Worm (Caenorhabditis elegans) whole organism, mixed stage, embryonic: ENCODE results near the gene cdr-3.

Source experiments
- bed-3 ChIP-seq: fragments of 200-800 bp; sonication (Bioruptor generic); optimal IDR thresholded peaks from 3 replicates; lab custom pipeline; 2018; ENCODE audit warnings: mild to moderate bottlenecking, missing genetic modification characterization, moderate library complexity, missing compliant biosample characterization
- blmp-1 ChIP-seq: fragments of 150-350 bp; optimal IDR thresholded peaks from 2 replicates; lab custom pipeline; 2014; ENCODE audit warnings: missing biosample characterization, missing genetic modification characterization
- ceh-39 ChIP-seq: fragments of 150-350 bp; optimal IDR thresholded peaks from 2 replicates; lab custom pipeline; 2014; ENCODE audit warnings: missing biosample characterization, missing genetic modification characterization
- ceh-43 ChIP-seq: fragments of 200-800 bp; sonication (Bioruptor generic); optimal IDR thresholded peaks from 2 replicates; lab custom pipeline; 2018; ENCODE audit warnings: mild to moderate bottlenecking, missing genetic modification characterization, moderate library complexity, missing compliant biosample characterization
- ceh-83 ChIP-seq: fragments of 200-800 bp; sonication (Bioruptor generic); optimal IDR thresholded peaks from 2 replicates; lab custom pipeline; 2018; ENCODE audit warnings: mild to moderate bottlenecking, missing genetic modification characterization, missing compliant biosample characterization
- ces-1 ChIP-seq: fragments of 150-350 bp; optimal IDR thresholded peaks from 2 replicates; lab custom pipeline; 2014; ENCODE audit warnings: missing biosample characterization, missing genetic modification reagents, missing genetic modification characterization
- drap-1 ChIP-seq: fragments of 200-800 bp; sonication (Bioruptor generic); optimal IDR thresholded peaks from 3 replicates; lab custom pipeline; 2018; ENCODE audit warnings: mild to moderate bottlenecking, missing genetic modification characterization, missing compliant biosample characterization
- elt-1 ChIP-seq: sonication (generic microtip); optimal IDR thresholded peaks from 2 replicates; lab custom pipeline; 2017; ENCODE audit warnings: missing genetic modification characterization, mild to moderate bottlenecking, missing compliant biosample characterization, antibody characterized with exemption, moderate library complexity, borderline replicate concordance; ENCODE audit not compliant: insufficient read depth
- elt-3 ChIP-seq: fragments of 150-350 bp; optimal IDR thresholded peaks from 2 replicates; lab custom pipeline; 2014; ENCODE audit warnings: missing biosample characterization, missing genetic modification characterization
- flh-1 ChIP-seq: fragments of 200-800 bp; sonication (Bioruptor generic); optimal IDR thresholded peaks from 2 replicates; lab custom pipeline; 2018; ENCODE audit warnings: mild to moderate bottlenecking, missing genetic modification characterization, moderate library complexity, missing compliant biosample characterization
- ham-2 ChIP-seq: fragments of 200-800 bp; sonication (Bioruptor generic); optimal IDR thresholded peaks from 2 replicates; lab custom pipeline; 2018; ENCODE audit warnings: mild to moderate bottlenecking, missing genetic modification characterization, missing compliant biosample characterization
- lin-13 ChIP-seq: fragments of 150-350 bp; optimal IDR thresholded peaks from 2 replicates; lab custom pipeline; 2014; ENCODE audit warnings: missing biosample characterization, missing genetic modification characterization
- lin-32 ChIP-seq: fragments of 200-800 bp; sonication (Bioruptor generic); optimal IDR thresholded peaks from 2 replicates; lab custom pipeline; 2018; ENCODE audit warnings: mild to moderate bottlenecking, missing genetic modification characterization, missing compliant biosample characterization
- lsy-2 ChIP-seq: fragments of 150-350 bp; optimal IDR thresholded peaks from 2 replicates; lab custom pipeline; 2014; ENCODE audit warnings: missing biosample characterization, missing genetic modification characterization
- mab-5 ChIP-seq: fragments of 150-350 bp; optimal IDR thresholded peaks from 2 replicates; lab custom pipeline; 2014; ENCODE audit warnings: missing biosample characterization, missing genetic modification characterization
- mep-1 ChIP-seq: fragments of 150-350 bp; optimal IDR thresholded peaks from 2 replicates; lab custom pipeline; 2017; ENCODE audit warnings: missing biosample characterization, missing genetic modification reagents, missing genetic modification characterization, inconsistent platforms
- mls-2 ChIP-seq: sonication (generic microtip); optimal IDR thresholded peaks from 2 replicates; lab custom pipeline; 2016; ENCODE audit warnings: mild to moderate bottlenecking, missing genetic modification characterization, moderate library complexity, missing compliant biosample characterization
- nhr-12 ChIP-seq: fragments of 150-350 bp; optimal IDR thresholded peaks from 2 replicates; lab custom pipeline; 2014; ENCODE audit warnings: missing biosample characterization, missing genetic modification characterization
- nhr-2 ChIP-seq: fragments of 150-350 bp; optimal IDR thresholded peaks from 2 replicates; lab custom pipeline; 2014; ENCODE audit warnings: missing biosample characterization, missing genetic modification characterization
- nhr-237 ChIP-seq: fragments of 150-350 bp; optimal IDR thresholded peaks from 2 replicates; lab custom pipeline; 2014; ENCODE audit warnings: missing biosample characterization, missing genetic modification characterization
- nhr-28 ChIP-seq: fragments of 150-350 bp; optimal IDR thresholded peaks from 2 replicates; lab custom pipeline; 2014; ENCODE audit warnings: missing biosample characterization, missing genetic modification characterization
- nhr-76 ChIP-seq: sonication (generic microtip); optimal IDR thresholded peaks from 2 replicates; lab custom pipeline; 2017; ENCODE audit warnings: missing biosample characterization, missing genetic modification characterization
- pha-4 ChIP-seq: fragments of 150-350 bp; optimal IDR thresholded peaks from 2 replicates; lab custom pipeline; 2018; ENCODE audit warnings: missing biosample characterization, missing genetic modification reagents, missing genetic modification characterization
- snpc-4 ChIP-seq: fragments of 150-350 bp; optimal IDR thresholded peaks from 2 replicates; lab custom pipeline; 2014; ENCODE audit warnings: missing biosample characterization, missing genetic modification characterization
- sptf-1 ChIP-seq: sonication (generic microtip); optimal IDR thresholded peaks from 2 replicates; lab custom pipeline; 2017; ENCODE audit warnings: mild to moderate bottlenecking, missing genetic modification characterization, moderate library complexity, missing compliant biosample characterization
- tbx-8 ChIP-seq: fragments of 200-800 bp; sonication (Bioruptor generic); optimal IDR thresholded peaks from 2 replicates; lab custom pipeline; 2018; ENCODE audit warnings: mild to moderate bottlenecking, missing genetic modification characterization, moderate library complexity, missing compliant biosample characterization
- unc-39 ChIP-seq: fragments of 150-350 bp; optimal IDR thresholded peaks from 2 replicates; lab custom pipeline; 2014; ENCODE audit warnings: missing biosample characterization, missing genetic modification characterization
- unc-62 ChIP-seq: fragments of 150-350 bp; optimal IDR thresholded peaks from 2 replicates; lab custom pipeline; 2014; ENCODE audit warnings: missing biosample characterization, missing genetic modification reagents, missing genetic modification characterization
- zip-8 ChIP-seq: fragments of 150-350 bp; optimal IDR thresholded peaks from 2 replicates; lab custom pipeline; 2014; ENCODE audit warnings: missing biosample characterization, missing genetic modification characterization
- ztf-11 ChIP-seq: fragments of 150-350 bp; optimal IDR thresholded peaks from 2 replicates; lab custom pipeline; 2014; ENCODE audit warnings: missing biosample characterization, missing genetic modification characterization

cdr-3 gene

DNA sequence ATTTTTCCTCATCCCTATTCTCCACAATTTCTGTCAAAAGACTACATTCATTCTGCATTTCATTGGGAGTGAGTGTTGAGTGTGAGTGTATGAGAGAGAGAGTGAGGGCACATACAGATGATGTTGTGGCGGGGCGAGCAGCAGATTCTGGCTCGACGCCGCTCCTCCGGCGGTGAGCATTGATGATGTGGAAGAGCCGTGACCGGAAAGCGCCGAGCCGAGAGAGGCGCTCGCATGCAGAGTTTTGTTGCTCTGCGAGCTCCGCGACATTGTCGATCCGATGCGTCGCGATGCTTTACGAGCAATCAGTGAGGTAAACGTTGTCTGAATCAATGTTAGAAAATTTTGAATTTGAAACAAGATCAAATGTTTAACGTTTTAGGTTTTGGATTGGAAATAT, 38.5 kb upstream of the cdr-3 start:
- TF ChIP-seq snpc-4 (tag; lab: Kevin White, UChicago) (no peak), sptf-1 (tag; lab: Kevin White, UChicago) (no peak), flh-1 (no peak), zip-8 (tag; lab: Kevin White, UChicago) (no peak), drap-1 (no peak), nhr-12 (no peak), elt-3 (tag; lab: Kevin White, UChicago) (no peak), tbx-8 (GFP tag; lab: Kevin White, UChicago) (no peak), nhr-28 (tag; lab: Kevin White, UChicago) (no peak), mep-1 (no peak), lin-32 (GFP tag; lab: Kevin White, UChicago) (no peak), nhr-76 (no peak)
- TF ChIP-seq, all 35 proteins: peak for 0

DNA sequence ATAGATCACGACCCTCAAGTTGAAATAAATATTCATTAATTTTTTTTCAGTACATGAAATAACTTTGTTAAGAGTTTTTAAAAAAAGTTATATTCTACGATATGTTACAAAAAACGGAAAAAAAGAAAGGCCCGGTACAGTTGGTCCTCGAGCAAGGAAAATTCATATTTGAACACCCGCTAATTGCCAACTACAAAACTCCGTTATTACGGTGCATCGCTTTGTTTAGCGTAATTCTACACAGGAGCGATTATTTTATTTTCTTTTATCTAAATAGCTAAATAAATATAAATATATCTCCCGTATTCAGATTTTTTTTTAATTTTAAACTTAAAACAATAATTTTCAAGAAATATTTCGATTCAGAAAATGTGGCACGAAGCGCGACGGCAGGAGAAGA, 33.3 kb upstream of the cdr-3 start, which contains the start of gene F28C1.1:
F28C1.1 (plus strand) TSS at position 365 of the 400 bp plus-strand sequence.
- TF ChIP-seq ztf-11 (tag; lab: Kevin White, UChicago): no peak
- peak; percentile 20 for TF ChIP-seq lsy-2 (tag; lab: Kevin White, UChicago)
- TF ChIP-seq ces-1 (GFP tag; lab: Kevin White, UChicago): peak; percentile 53
- no peak for TF ChIP-seq ceh-83 (GFP tag; lab: Kevin White, UChicago)
- no peak for TF ChIP-seq zip-8 (tag; lab: Kevin White, UChicago)
- TF ChIP-seq mep-1: no peak
- no peak for TF ChIP-seq ceh-43 (GFP tag; lab: Kevin White, UChicago)
- no peak for TF ChIP-seq blmp-1
- TF ChIP-seq ceh-39 (tag; lab: Kevin White, UChicago): no peak
- no peak for TF ChIP-seq nhr-237 (tag; lab: Kevin White, UChicago)
- TF ChIP-seq elt-3 (tag; lab: Kevin White, UChicago): no peak
- no peak for TF ChIP-seq nhr-2 (tag; lab: Kevin White, UChicago)
- no peak for TF ChIP-seq nhr-76
- TF ChIP-seq pha-4 (tag; lab: Kevin White, UChicago): no peak
- no peak for TF ChIP-seq snpc-4 (tag; lab: Kevin White, UChicago)
- no peak for TF ChIP-seq ham-2 (GFP tag; lab: Kevin White, UChicago)
- TF ChIP-seq, all 35 proteins: peak for 2

DNA sequence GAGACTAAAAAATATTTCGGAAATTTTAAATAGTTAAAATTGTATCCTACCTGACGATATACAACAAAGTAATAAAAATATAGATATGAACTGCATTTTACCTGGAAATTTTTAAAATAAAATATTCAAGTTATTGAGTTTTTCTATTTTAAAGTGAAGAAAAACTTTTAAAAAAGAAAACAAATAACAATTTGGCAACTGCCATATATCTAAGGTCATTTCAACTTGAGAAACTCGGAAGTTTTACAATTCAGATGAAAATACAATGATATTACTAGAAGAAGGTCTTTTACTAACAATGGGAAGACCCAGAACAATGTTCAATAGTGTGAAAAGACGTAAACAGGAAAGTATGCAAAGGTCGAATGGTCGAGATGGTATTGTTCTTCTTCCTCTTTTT, 32.7 kb upstream of the cdr-3 start, which contains the start of gene C54D10.10:
C54D10.10 (minus strand) TSS at position 101 of the 400 bp plus-strand sequence.
- no peak for TF ChIP-seq zip-8 (tag; lab: Kevin White, UChicago)
- TF ChIP-seq blmp-1: no peak
- no peak for TF ChIP-seq ceh-43 (GFP tag; lab: Kevin White, UChicago)
- no peak for TF ChIP-seq mab-5 (tag; lab: Kevin White, UChicago)
- TF ChIP-seq nhr-76: no peak
- no peak for TF ChIP-seq elt-1
- TF ChIP-seq lin-32 (GFP tag; lab: Kevin White, UChicago): no peak
- TF ChIP-seq elt-3 (tag; lab: Kevin White, UChicago): no peak
- no peak for TF ChIP-seq tbx-8 (GFP tag; lab: Kevin White, UChicago)
- no peak for TF ChIP-seq nhr-237 (tag; lab: Kevin White, UChicago)
- no peak for TF ChIP-seq mls-2 (tag; lab: Kevin White, UChicago)
- TF ChIP-seq lsy-2 (tag; lab: Kevin White, UChicago): no peak
- no peak for TF ChIP-seq ceh-83 (GFP tag; lab: Kevin White, UChicago)
- no peak for TF ChIP-seq ceh-39 (tag; lab: Kevin White, UChicago)
- TF ChIP-seq unc-39 (tag; lab: Kevin White, UChicago): no peak
- TF ChIP-seq bed-3 (GFP tag; lab: Kevin White, UChicago): no peak

DNA sequence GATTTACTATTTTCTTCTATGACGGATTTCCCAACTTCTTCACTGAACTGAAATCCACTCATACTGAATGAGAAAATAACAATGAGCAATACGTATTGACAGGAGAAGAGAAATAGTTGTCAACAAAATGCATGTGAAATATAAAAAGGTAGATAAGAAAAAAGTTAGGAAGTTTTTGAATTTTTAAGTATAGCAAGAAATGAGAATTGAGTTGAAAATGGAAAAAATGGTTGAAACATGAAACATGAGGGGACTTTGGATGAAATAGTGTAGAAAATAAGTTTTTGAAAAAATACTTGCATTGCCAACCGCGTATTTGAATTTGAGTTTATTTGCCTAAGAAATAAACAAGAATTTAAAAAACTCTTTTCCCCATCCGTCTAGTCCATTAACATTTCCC, 29.7 kb upstream of the cdr-3 start, which contains the start of the genes pals-38 and C54D10.9:
pals-38 (minus strand) TSS at position 101 of the 400 bp plus-strand sequence.
C54D10.9 (plus strand) TSS at position 259 of the 400 bp plus-strand sequence.
- TF ChIP-seq sptf-1 (tag; lab: Kevin White, UChicago) (no peak), nhr-12 (no peak), nhr-28 (tag; lab: Kevin White, UChicago) (no peak), flh-1 (no peak), lin-32 (GFP tag; lab: Kevin White, UChicago) (no peak), unc-62 (no peak), pha-4 (tag; lab: Kevin White, UChicago) (no peak)

DNA sequence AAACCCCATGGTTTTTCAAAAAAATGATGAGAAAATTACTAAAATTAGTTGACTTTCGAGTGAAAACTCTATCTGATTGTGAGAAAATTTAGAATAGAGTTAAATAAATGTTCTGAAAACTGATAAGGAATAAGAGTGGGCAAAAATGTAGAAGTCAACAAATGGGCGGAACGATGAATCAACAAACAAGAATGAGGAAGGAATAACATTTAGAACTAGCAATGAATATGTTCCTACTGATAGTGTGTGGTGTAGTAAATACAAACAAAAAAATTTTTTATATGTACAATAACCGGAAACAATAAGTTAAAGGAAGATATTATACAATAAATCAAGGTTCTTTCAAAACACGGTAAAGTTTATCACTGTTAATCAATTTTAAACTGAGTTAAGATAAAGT, 26.6 kb upstream of the cdr-3 start, which contains the start of gene pals-39:
pals-39 (minus strand) TSS at position 101 of the 400 bp plus-strand sequence.
- no peak for TF ChIP-seq lin-13 (tag; lab: Kevin White, UChicago)
- TF ChIP-seq nhr-237 (tag; lab: Kevin White, UChicago): no peak
- no peak for TF ChIP-seq unc-39 (tag; lab: Kevin White, UChicago)
- TF ChIP-seq ceh-39 (tag; lab: Kevin White, UChicago): no peak
- TF ChIP-seq nhr-28 (tag; lab: Kevin White, UChicago): no peak
- no peak for TF ChIP-seq sptf-1 (tag; lab: Kevin White, UChicago)
- TF ChIP-seq mls-2 (tag; lab: Kevin White, UChicago): no peak
- TF ChIP-seq flh-1: no peak
- TF ChIP-seq elt-3 (tag; lab: Kevin White, UChicago): no peak
- TF ChIP-seq, all 35 proteins: peak for 0
